Fruit fly (Drosophila melanogaster) whole organism, embryonic: ENCODE data around the gene MYPT-75D.

ENCODE experiments used
- Abd-B ChIP-seq: fragments of 200-800 bp; sonication (Bioruptor generic); optimal IDR thresholded peaks from 2 replicates; lab custom pipeline; 2018; ENCODE audit warnings: missing biosample characterization, mild to moderate bottlenecking, missing genetic modification characterization, moderate library complexity
- CG10959 ChIP-seq: fragments of 200-800 bp; sonication (Bioruptor generic); IDR thresholded peaks from 2 replicates; pipeline ENCODE4 v1.3.6; 2022; ENCODE audit warnings: missing biosample characterization, missing genetic modification characterization
- CG11695 ChIP-seq: fragments of 200-800 bp; sonication (Bioruptor generic); IDR thresholded peaks from 3 replicates; pipeline ENCODE4 v1.3.6; 2022; ENCODE audit warnings: missing biosample characterization, missing genetic modification characterization
- CG13296 ChIP-seq: fragments of 200-800 bp; sonication (Bioruptor generic); optimal IDR thresholded peaks from 3 replicates; lab custom pipeline; 2018; ENCODE audit warnings: missing biosample characterization, mild to moderate bottlenecking, missing genetic modification characterization
- CG13624 ChIP-seq: fragments of 200-800 bp; sonication (Bioruptor generic); optimal IDR thresholded peaks from 2 replicates; lab custom pipeline; 2016; ENCODE audit warnings: missing biosample characterization, missing genetic modification characterization
- CG14441 ChIP-seq: fragments of 200-800 bp; sonication (Bioruptor generic); IDR thresholded peaks from 2 replicates; pipeline ENCODE4 v1.3.6; 2022; ENCODE audit warnings: missing biosample characterization, missing genetic modification characterization
- CG1792 ChIP-seq: fragments of 200-800 bp; sonication (Bioruptor generic); optimal IDR thresholded peaks from 2 replicates; lab custom pipeline; 2016; ENCODE audit warnings: missing biosample characterization, missing genetic modification characterization
- CG1832 ChIP-seq: fragments of 200-800 bp; sonication (Bioruptor generic); optimal IDR thresholded peaks from 2 replicates; lab custom pipeline; 2017; ENCODE audit warnings: missing biosample characterization, mild to moderate bottlenecking, missing genetic modification characterization, inconsistent platforms
- CG32532 ChIP-seq: fragments of 200-800 bp; sonication (Bioruptor generic); IDR thresholded peaks from 2 replicates; pipeline ENCODE4 v1.3.6; 2022; ENCODE audit warnings: missing biosample characterization, missing genetic modification characterization
- CG34224 ChIP-seq: fragments of 200-800 bp; sonication (Bioruptor generic); IDR thresholded peaks from 3 replicates; pipeline ENCODE4 v1.3.6; 2022; ENCODE audit warnings: missing biosample characterization, missing genetic modification characterization; ENCODE audit not compliant: partially characterized antibody
- CG3995 ChIP-seq: fragments of 200-800 bp; sonication (Bioruptor generic); optimal IDR thresholded peaks from 3 replicates; lab custom pipeline; 2016; ENCODE audit warnings: missing biosample characterization, missing genetic modification characterization
- CG4820 ChIP-seq: fragments of 200-800 bp; sonication (Bioruptor generic); optimal IDR thresholded peaks from 3 replicates; lab custom pipeline; 2016; ENCODE audit warnings: missing biosample characterization, missing genetic modification characterization
- CG7928 ChIP-seq: fragments of 200-800 bp; sonication (Bioruptor generic); optimal IDR thresholded peaks from 2 replicates; lab custom pipeline; 2017; ENCODE audit warnings: missing biosample characterization, mild to moderate bottlenecking, missing genetic modification characterization
- Dll ChIP-seq: fragments of 200-800 bp; sonication (Bioruptor generic); IDR thresholded peaks from 4 replicates; pipeline ENCODE4 v1.3.6; 2022; ENCODE audit warnings: missing biosample characterization, missing genetic modification characterization; ENCODE audit not compliant: partially characterized antibody
- Ets65A ChIP-seq: fragments of 200-800 bp; sonication (Bioruptor generic); peaks from one replicate; lab custom pipeline; 2016; ENCODE audit warnings: missing biosample characterization, missing genetic modification characterization
- Fer3 ChIP-seq: fragments of 200-800 bp; sonication (Bioruptor generic); optimal IDR thresholded peaks from 2 replicates; lab custom pipeline; 2018; ENCODE audit warnings: missing biosample characterization, mild to moderate bottlenecking, missing genetic modification characterization, moderate library complexity
- HHEX ChIP-seq: fragments of 200-800 bp; sonication (Bioruptor generic); optimal IDR thresholded peaks from 3 replicates; lab custom pipeline; 2017; ENCODE audit warnings: missing biosample characterization, mild to moderate bottlenecking, missing genetic modification characterization, missing genetic modification reagents
- HLHmδ ChIP-seq: fragments of 200-800 bp; sonication (Bioruptor generic); optimal IDR thresholded peaks from 2 replicates; lab custom pipeline; 2018; ENCODE audit warnings: missing biosample characterization, mild to moderate bottlenecking, missing genetic modification characterization, moderate library complexity
- MBD-R2 ChIP-seq: fragments of 200-800 bp; sonication (Bioruptor generic); IDR thresholded peaks from 2 replicates; pipeline ENCODE4 v1.3.6; 2022; ENCODE audit warnings: missing biosample characterization, missing genetic modification characterization
- MESR4 ChIP-seq: fragments of 200-800 bp; sonication (Bioruptor generic); optimal IDR thresholded peaks from 2 replicates; lab custom pipeline; 2018; ENCODE audit warnings: missing biosample characterization, mild to moderate bottlenecking, missing genetic modification characterization, moderate library complexity
- Mad ChIP-seq: fragments of 200-800 bp; sonication (Bioruptor generic); optimal IDR thresholded peaks from 2 replicates; lab custom pipeline; 2016; ENCODE audit warnings: missing biosample characterization, missing genetic modification characterization
- Meics ChIP-seq: fragments of 200-800 bp; sonication (Bioruptor generic); optimal IDR thresholded peaks from 2 replicates; lab custom pipeline; 2017; ENCODE audit warnings: missing biosample characterization, mild to moderate bottlenecking, missing genetic modification characterization
- NfI ChIP-seq: fragments of 200-800 bp; sonication (Bioruptor generic); optimal IDR thresholded peaks from 3 replicates; lab custom pipeline; 2018; ENCODE audit warnings: missing biosample characterization, mild to moderate bottlenecking, missing genetic modification characterization, moderate library complexity
- Rx ChIP-seq: fragments of 200-800 bp; sonication (Bioruptor generic); IDR thresholded peaks from 2 replicates; pipeline ENCODE4 v1.3.6; 2022; ENCODE audit warnings: missing biosample characterization, missing genetic modification characterization
- Scr ChIP-seq: fragments of 200-800 bp; sonication (Bioruptor generic); IDR thresholded peaks from 2 replicates; pipeline ENCODE4 v1.3.6; 2022; ENCODE audit warnings: missing biosample characterization, missing genetic modification characterization; ENCODE audit not compliant: partially characterized antibody
- Trl ChIP-seq, 3 experiments: fragments of >200 bp in 2 of 3; fragments of 200-800 bp in 1 of 3; sonication (Bioruptor generic) in 1 of 3; optimal IDR thresholded peaks; 2 replicates in 1 of 3; 3 replicates in 2 of 3; lab custom pipeline; 2016 to 2017; ENCODE audit warnings: missing biosample characterization in 1 of 3, missing genetic modification characterization in 1 of 3
- YL-1 ChIP-seq: fragments of 200-800 bp; sonication (Bioruptor generic); optimal IDR thresholded peaks from 3 replicates; lab custom pipeline; 2017; ENCODE audit warnings: missing biosample characterization, mild to moderate bottlenecking, missing genetic modification characterization
- amos ChIP-seq: fragments of 200-800 bp; sonication (Bioruptor generic); IDR thresholded peaks from 2 replicates; pipeline ENCODE4 v1.3.6; 2022; ENCODE audit warnings: missing biosample characterization, missing genetic modification characterization; ENCODE audit not compliant: partially characterized antibody
- btn ChIP-seq: fragments of 200-800 bp; sonication (Bioruptor generic); optimal IDR thresholded peaks from 2 replicates; lab custom pipeline; 2016; ENCODE audit warnings: missing biosample characterization, missing genetic modification characterization
- crp ChIP-seq, 2 experiments: fragments of 200-800 bp; sonication (Bioruptor generic); optimal IDR thresholded peaks; 2 replicates in 1 of 2; 3 replicates in 1 of 2; lab custom pipeline; 2017; ENCODE audit warnings: missing biosample characterization in 2 of 2, missing genetic modification characterization in 2 of 2, mild to moderate bottlenecking in 1 of 2, moderate library complexity in 1 of 2
- dysf ChIP-seq: fragments of 200-800 bp; sonication (Bioruptor generic); IDR thresholded peaks from 3 replicates; pipeline ENCODE4 v1.3.6; 2022; ENCODE audit warnings: missing biosample characterization, missing genetic modification characterization
- en ChIP-seq: fragments of 200-800 bp; sonication (Bioruptor generic); optimal IDR thresholded peaks from 2 replicates; lab custom pipeline; 2016; ENCODE audit warnings: missing biosample characterization, missing genetic modification characterization
- eyg ChIP-seq: fragments of 200-800 bp; sonication (Bioruptor generic); optimal IDR thresholded peaks from 3 replicates; lab custom pipeline; 2016; ENCODE audit warnings: missing biosample characterization, missing genetic modification characterization
- grau ChIP-seq: fragments of 200-800 bp; optimal IDR thresholded peaks from 3 replicates; lab custom pipeline; 2019; ENCODE audit warnings: missing biosample characterization, mild to moderate bottlenecking, missing genetic modification characterization, moderate library complexity
- inv ChIP-seq: fragments of 200-800 bp; sonication (Bioruptor generic); IDR thresholded peaks from 2 replicates; pipeline ENCODE4 v1.3.6; 2022; ENCODE audit warnings: missing biosample characterization, missing genetic modification characterization; ENCODE audit not compliant: partially characterized antibody
- jigr1 ChIP-seq: fragments of 200-800 bp; sonication (Bioruptor generic); IDR thresholded peaks from 3 replicates; pipeline ENCODE4 v1.3.6; 2022; ENCODE audit warnings: missing biosample characterization, missing genetic modification characterization
- jumu ChIP-seq: fragments of 200-800 bp; sonication (Bioruptor generic); optimal IDR thresholded peaks from 3 replicates; lab custom pipeline; 2016; ENCODE audit warnings: missing biosample characterization, missing genetic modification characterization
- lbe ChIP-seq: fragments of 200-800 bp; sonication (Bioruptor generic); optimal IDR thresholded peaks from 2 replicates; lab custom pipeline; 2016; ENCODE audit warnings: missing biosample characterization, mild to moderate bottlenecking, missing genetic modification characterization
- mirr ChIP-seq: fragments of 200-800 bp; sonication (Bioruptor generic); optimal IDR thresholded peaks from 3 replicates; lab custom pipeline; 2018; ENCODE audit warnings: missing biosample characterization, mild to moderate bottlenecking, missing genetic modification characterization
- odd ChIP-seq: fragments of 200-800 bp; sonication (Bioruptor generic); optimal IDR thresholded peaks from 2 replicates; lab custom pipeline; 2017; ENCODE audit warnings: missing biosample characterization, mild to moderate bottlenecking, missing genetic modification characterization
- pb ChIP-seq: fragments of 200-800 bp; sonication (Bioruptor generic); optimal IDR thresholded peaks from 3 replicates; lab custom pipeline; 2016; ENCODE audit warnings: missing biosample characterization, missing genetic modification characterization
- phol ChIP-seq: fragments of 200-800 bp; sonication (Bioruptor generic); optimal IDR thresholded peaks from 3 replicates; lab custom pipeline; 2018; ENCODE audit warnings: missing biosample characterization, mild to moderate bottlenecking, missing genetic modification characterization, moderate library complexity
- prd ChIP-seq, 3 experiments: fragments of >200 bp in 2 of 3; fragments of 200-800 bp in 1 of 3; sonication (Bioruptor generic) in 1 of 3; optimal IDR thresholded peaks in 2 of 3; IDR thresholded peaks in 1 of 3; 2 replicates in 2 of 3; 3 replicates in 1 of 3; pipeline versions ENCODE4 v1.3.6 to Lab custom; 2017 to 2022; ENCODE audit warnings: missing biosample characterization in 1 of 3, missing genetic modification characterization in 1 of 3
- sna ChIP-seq: fragments of 200-800 bp; sonication (Bioruptor generic); IDR thresholded peaks from 2 replicates; pipeline ENCODE4 v1.3.6; 2022; ENCODE audit warnings: missing biosample characterization, missing genetic modification characterization; ENCODE audit not compliant: partially characterized antibody
- stwl ChIP-seq: fragments of 200-800 bp; sonication (Bioruptor generic); optimal IDR thresholded peaks from 3 replicates; lab custom pipeline; 2018; ENCODE audit warnings: missing biosample characterization, mild to moderate bottlenecking, missing genetic modification characterization, moderate library complexity
- trem ChIP-seq: fragments of 200-800 bp; optimal IDR thresholded peaks from 3 replicates; lab custom pipeline; 2019; ENCODE audit warnings: missing biosample characterization, mild to moderate bottlenecking, missing genetic modification characterization, moderate library complexity
- vnd ChIP-seq: fragments of 200-800 bp; sonication (Bioruptor generic); IDR thresholded peaks from 3 replicates; pipeline ENCODE4 v1.3.6; 2022; ENCODE audit warnings: missing biosample characterization, missing genetic modification characterization; ENCODE audit not compliant: partially characterized antibody
- zfh1 ChIP-seq: fragments of 200-800 bp; sonication (Bioruptor generic); IDR thresholded peaks from 3 replicates; pipeline ENCODE4 v1.3.6; 2022; ENCODE audit warnings: missing biosample characterization, missing genetic modification characterization

The MYPT-75D gene

DNA sequence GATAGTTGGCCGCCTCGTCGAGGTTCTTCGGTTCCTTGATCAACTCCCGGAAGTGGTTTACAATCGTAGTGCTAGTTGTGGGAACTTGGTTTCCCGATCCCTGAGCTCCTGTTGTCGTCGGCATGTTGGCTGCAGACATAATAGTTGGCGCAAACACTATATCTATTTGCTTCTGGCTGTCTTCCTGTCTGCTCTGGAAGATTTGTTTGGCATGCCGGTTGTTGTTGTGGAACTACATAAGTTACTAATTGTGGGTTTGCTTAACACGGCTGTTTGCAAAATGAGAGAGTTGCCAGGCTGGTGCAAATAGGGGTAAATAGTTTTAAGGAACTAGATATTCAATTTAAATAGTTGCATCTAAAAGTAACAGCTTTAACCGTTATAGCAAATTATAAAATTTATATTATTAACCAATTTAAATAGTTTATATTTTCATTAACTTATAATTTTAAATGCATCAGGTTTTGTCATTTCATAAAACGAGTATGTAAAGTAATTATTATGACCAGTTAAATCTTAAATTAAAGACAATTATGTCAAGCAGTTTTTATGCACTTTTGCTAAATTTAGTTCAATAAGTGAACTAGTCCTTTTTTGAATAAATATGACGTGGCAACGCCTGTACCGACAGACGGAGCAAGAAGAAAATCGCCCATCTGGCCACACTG lies 55.9 kb downstream of the MYPT-75D start, which contains the start of the genes Sgf11 and CG32202 (continued):
- TF ChIP-seq HHEX (GFP tag; lab: Kevin White, UChicago) (peak; percentile 41), CG11695 (no peak), jigr1 (peak; percentile 46; the same call in 1 of the 3 replicates), CG7928 (GFP tag; lab: Kevin White, UChicago) (no peak), vnd (no peak), NfI (GFP tag; lab: Kevin White, UChicago) (peak; percentile 58), zfh1 (GFP tag; lab: Robert Waterston, UW) (no peak), CG1792 (no peak), CG32532 (GFP tag; lab: Robert Waterston, UW) (peak; percentile 64; the same call in 1 of the 2 replicates), dysf (GFP tag; lab: Robert Waterston, UW) (peak; percentile 49; the same call in 1 of the 3 replicates), CG13296 (peak; percentile 48), eyg (no peak)

DNA sequence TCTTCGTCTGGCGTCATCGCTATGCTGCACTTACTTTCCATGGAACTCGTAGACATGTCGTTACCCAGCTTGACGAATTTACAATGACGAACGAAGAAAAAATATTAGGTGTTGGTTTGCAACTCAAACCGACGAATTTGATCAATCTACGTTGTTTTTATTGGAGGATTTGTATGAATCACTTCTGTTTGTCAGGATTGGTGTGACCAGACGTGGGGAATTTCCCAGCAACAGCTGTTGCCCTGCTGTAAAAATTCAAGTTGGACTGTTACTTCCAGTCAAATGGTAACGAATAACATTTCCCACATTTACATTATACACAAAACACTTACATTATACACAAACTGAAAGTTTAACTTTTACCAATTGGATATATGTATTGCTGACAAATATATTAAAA lies 58.1 kb downstream of the MYPT-75D start, which contains the start of gene Chmp1:
Gene Chmp1, minus strand, starts transcription at position 216 of the 400 bp plus-strand sequence.
- TF ChIP-seq phol (tag; lab: Kevin White, UChicago) (no peak), odd (no peak), Ets65A (GFP tag; lab: Kevin White, UChicago) (no peak), Meics (GFP tag; lab: Kevin White, UChicago) (no peak), pb (GFP tag; lab: Kevin White, UChicago) (no peak), amos (GFP tag; lab: Robert Waterston, UW) (peak; percentile 47), Fer3 (tag; lab: Kevin White, UChicago) (no peak), Rx (no peak), CG13624 (GFP tag; lab: Kevin White, UChicago) (peak; percentile 8), Abd-B (GFP tag; lab: Kevin White, UChicago) (no peak), Trl (optimal IDR thresholded peaks at IDR 0.05; lab: Kevin White, UChicago) (no peak), Trl (GFP tag; optimal IDR thresholded peaks at IDR 0.05; lab: Kevin White, UChicago) (no peak), CG34224 (GFP tag; lab: Robert Waterston, UW) (peak; percentile 11; the same call in 1 of the 3 replicates), CG4820 (GFP tag; lab: Kevin White, UChicago) (no peak), Scr (GFP tag; lab: Robert Waterston, UW) (peak; percentile 36), grau (tag; lab: Kevin White, UChicago) (no peak), MESR4 (GFP tag; lab: Kevin White, UChicago) (peak; percentile 90), stwl (tag; lab: Kevin White, UChicago) (peak; percentile 84), lbe (no peak), YL-1 (GFP tag; lab: Kevin White, UChicago) (peak; percentile 85), CG10959 (no peak), Dll (0 out of 4 replicates have a peak, but pooled peaks have one; percentile 12), mirr (GFP tag; lab: Kevin White, UChicago) (no peak), btn (GFP tag; lab: Kevin White, UChicago) (no peak), crp (GFP tag; optimal IDR thresholded peaks at IDR 0.05; lab: Kevin White, UChicago) (peak in 1 of 2 experiments; percentile 86), CG3995 (GFP tag; lab: Kevin White, UChicago) (peak; percentile 75), Mad (no peak), inv (GFP tag; lab: Robert Waterston, UW) (no peak), en (GFP tag; lab: Kevin White, UChicago) (no peak), prd (optimal IDR thresholded peaks at IDR 0.05; lab: Kevin White, UChicago) (no peak), prd (GFP tag; IDR thresholded peaks at IDR 0.05; lab: Robert Waterston, UW) (no peak), jumu (GFP tag; lab: Kevin White, UChicago) (no peak), HLHmδ (GFP tag; lab: Kevin White, UChicago) (no peak), CG1832 (GFP tag; lab: Kevin White, UChicago) (no peak), CG14441 (GFP tag; lab: Robert Waterston, UW) (no peak), MBD-R2 (GFP tag; lab: Robert Waterston, UW) (peak; percentile 45; the same call in 1 of the 2 replicates), sna (GFP tag; lab: Robert Waterston, UW) (no peak), trem (tag; lab: Kevin White, UChicago) (peak; percentile 57)
